Worm (Caenorhabditis elegans) whole organism, dauer: ENCODE data around the gene AH9.3.

Experiments
- unc-62 ChIP-seq: sonication (generic microtip); optimal IDR thresholded peaks from 2 replicates; lab custom pipeline; 2017; ENCODE audit warnings: missing biosample characterization, missing genetic modification reagents, missing genetic modification characterization

The AH9.3 gene

ce11 chrX:2213400-2214362 is 47.2 kb downstream of the AH9.3 start:
- no peak for TF ChIP-seq unc-62 (GFP tag; lab: Kevin White, UChicago)

ce11 chrX:2212712-2213111 is 48.2 kb downstream of the AH9.3 start:
- no peak for TF ChIP-seq unc-62 (GFP tag; lab: Kevin White, UChicago)

- no peak for TF ChIP-seq unc-62 (GFP tag; lab: Kevin White, UChicago)
Measured at ce11 chrX:2212141-2212540, 48.8 kb downstream of the AH9.3 start.

- no peak for TF ChIP-seq unc-62 (GFP tag; lab: Kevin White, UChicago)
Measured at ce11 chrX:2210751-2211150, 50.2 kb downstream of the AH9.3 start, which contains the start of gene peb-1. peb-1 (plus strand) TSS chrX:2211051.

ce11 chrX:2210164-2210563 is 50.7 kb downstream of the AH9.3 start:
- TF ChIP-seq unc-62 (GFP tag; lab: Kevin White, UChicago): no peak
